Fruit fly (Drosophila melanogaster): Measurements from ENCODE around the gene Dhrs4.

Dhrs4 gene

DNA sequence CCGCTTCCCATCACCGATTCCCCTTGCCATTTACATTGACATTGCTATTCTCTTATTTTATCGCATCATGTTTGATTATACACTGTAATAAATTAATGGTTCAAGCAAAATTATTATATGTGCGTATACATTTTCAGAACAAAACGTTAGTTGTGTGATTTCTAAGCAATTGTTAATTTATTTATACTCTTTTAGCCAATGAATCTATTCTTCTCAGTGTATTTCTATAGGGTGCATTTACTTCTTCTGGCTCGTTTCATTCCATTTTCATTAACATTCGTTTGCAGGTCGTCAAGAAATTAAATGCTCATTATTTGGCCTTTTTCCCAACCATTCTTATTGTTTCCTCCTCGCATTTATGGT, 46.1 kb upstream of the Dhrs4 start (continued):
- peak; percentile 29 for TF ChIP-seq CG34406 (GFP tag; optimal IDR thresholded peaks at IDR 0.05)
- TF ChIP-seq esn (GFP tag; optimal IDR thresholded peaks at IDR 0.05) = no peak
- no peak for TF ChIP-seq Sox15 (GFP tag; optimal IDR thresholded peaks at IDR 0.05)
- TF ChIP-seq CG31627 (GFP tag; optimal IDR thresholded peaks at IDR 0.05) = peak; percentile 47
- TF ChIP-seq CG6276 (GFP tag; optimal IDR thresholded peaks at IDR 0.05) = peak; percentile 35
- TF ChIP-seq CG6808 (GFP tag; optimal IDR thresholded peaks at IDR 0.05) = no peak
- no peak for TF ChIP-seq CG8319 (GFP tag; optimal IDR thresholded peaks at IDR 0.05)
- peak; percentile 60 for TF ChIP-seq Hr4 (GFP tag; optimal IDR thresholded peaks at IDR 0.05)
- TF ChIP-seq Smox (GFP tag; optimal IDR thresholded peaks at IDR 0.05) = peak; percentile 15
- no peak for TF ChIP-seq Eip75B (GFP tag; optimal IDR thresholded peaks at IDR 0.05)
- no peak for TF ChIP-seq fd85E (GFP tag; optimal IDR thresholded peaks at IDR 0.05)
- TF ChIP-seq CG11902 (GFP tag; optimal IDR thresholded peaks at IDR 0.05) = peak; percentile 15
- TF ChIP-seq salr (GFP tag; optimal IDR thresholded peaks at IDR 0.05) = peak in 1 of 2 experiments; percentile 6
- TF ChIP-seq fkh (GFP tag; optimal IDR thresholded peaks at IDR 0.05) = no peak
- no peak for TF ChIP-seq spab (GFP tag; optimal IDR thresholded peaks at IDR 0.05)
- TF ChIP-seq ss (GFP tag; optimal IDR thresholded peaks at IDR 0.05) = no peak
- no peak for TF ChIP-seq CG16779 (tag; optimal IDR thresholded peaks at IDR 0.05)

dm6 chr3L:5186807-5187571, 45.5 kb upstream of the Dhrs4 start:
- peak; percentile 96 for TF ChIP-seq CG15336 (GFP tag; IDR thresholded peaks at IDR 0.05)
- TF ChIP-seq salr (GFP tag; optimal IDR thresholded peaks at IDR 0.05) = peak; percentile 81 to 82
- TF ChIP-seq lz (GFP tag; optimal IDR thresholded peaks at IDR 0.05) = peak; percentile 85
- peak; percentile 90 for TF ChIP-seq OdsH (GFP tag; optimal IDR thresholded peaks at IDR 0.05)
- peak; percentile 89 for TF ChIP-seq Eip75B (GFP tag; optimal IDR thresholded peaks at IDR 0.05)
- peak; percentile 91 for TF ChIP-seq dac (GFP tag; optimal IDR thresholded peaks at IDR 0.05)
- TF ChIP-seq CG6808 (GFP tag; optimal IDR thresholded peaks at IDR 0.05) = peak; percentile 73
- TF ChIP-seq CG6276 (GFP tag; optimal IDR thresholded peaks at IDR 0.05) = peak; percentile 92
- TF ChIP-seq net (GFP tag; optimal IDR thresholded peaks at IDR 0.05) = peak; percentile 86
- TF ChIP-seq dsx (GFP tag; optimal IDR thresholded peaks at IDR 0.05; ENCODE audit: poor library complexity, severe bottlenecking) = peak; percentile 83
- TF ChIP-seq CG11762 (GFP tag; optimal IDR thresholded peaks at IDR 0.05; ENCODE audit: insufficient read depth) = peak; percentile 81
- TF ChIP-seq Met (GFP tag; optimal IDR thresholded peaks at IDR 0.05) = peak; percentile 85
- TF ChIP-seq Gug (GFP tag; IDR thresholded peaks at IDR 0.05) = peak; percentile 93
- peak; percentile 95 for TF ChIP-seq Sox14 (GFP tag; optimal IDR thresholded peaks at IDR 0.05)
- peak; percentile 90 for TF ChIP-seq CG11294 (GFP tag; IDR thresholded peaks at IDR 0.05)
- peak; percentile 89 for TF ChIP-seq CG4318 (GFP tag; optimal IDR thresholded peaks at IDR 0.05)
- TF ChIP-seq acj6 (GFP tag; optimal IDR thresholded peaks at IDR 0.05) = peak; percentile 89
- no peak for TF ChIP-seq Blimp-1 (GFP tag; optimal IDR thresholded peaks at IDR 0.05)
- peak; percentile 86 for TF ChIP-seq topi (GFP tag; optimal IDR thresholded peaks at IDR 0.05)
- peak; percentile 95 for TF ChIP-seq Hr4 (GFP tag; optimal IDR thresholded peaks at IDR 0.05)
- peak; percentile 82 for TF ChIP-seq Lpt (GFP tag; optimal IDR thresholded peaks at IDR 0.05)
- peak; percentile 83 for TF ChIP-seq CG34406 (GFP tag; optimal IDR thresholded peaks at IDR 0.05)
- TF ChIP-seq fd85E (GFP tag; optimal IDR thresholded peaks at IDR 0.05) = peak; percentile 72
- TF ChIP-seq CG6792 (GFP tag; optimal IDR thresholded peaks at IDR 0.05) = peak; percentile 87
- peak; percentile 90 for TF ChIP-seq CG10631 (GFP tag; optimal IDR thresholded peaks at IDR 0.05)
- TF ChIP-seq CG8319 (GFP tag; optimal IDR thresholded peaks at IDR 0.05) = peak; percentile 80
- TF ChIP-seq spab (GFP tag; optimal IDR thresholded peaks at IDR 0.05) = peak; percentile 84
- peak; percentile 79 for TF ChIP-seq fkh (GFP tag; optimal IDR thresholded peaks at IDR 0.05)
- peak; percentile 85 for TF ChIP-seq CG16779 (tag; optimal IDR thresholded peaks at IDR 0.05)
- peak; percentile 62 for TF ChIP-seq CG6854 (GFP tag; optimal IDR thresholded peaks at IDR 0.05)
- TF ChIP-seq CG9139 (GFP tag; optimal IDR thresholded peaks at IDR 0.05) = peak; percentile 68
- TF ChIP-seq svp (GFP tag) = peak; percentile 92
- TF ChIP-seq CG3919 (GFP tag; optimal IDR thresholded peaks at IDR 0.05) = peak; percentile 92
- TF ChIP-seq cyc (GFP tag; optimal IDR thresholded peaks at IDR 0.05) = peak; percentile 77
- TF ChIP-seq ss (GFP tag; optimal IDR thresholded peaks at IDR 0.05) = peak; percentile 62 to 80
- TF ChIP-seq CG32006 (GFP tag; optimal IDR thresholded peaks at IDR 0.05) = peak; percentile 95
- TF ChIP-seq esn (GFP tag; optimal IDR thresholded peaks at IDR 0.05) = peak; percentile 86
- TF ChIP-seq Eip78C (GFP tag) = peak; percentile 96
- TF ChIP-seq Sox102F (GFP tag; optimal IDR thresholded peaks at IDR 0.05) = peak; percentile 78
- peak; percentile 92 for TF ChIP-seq Ets96B (tag; optimal IDR thresholded peaks at IDR 0.05)
- peak; percentile 62 for TF ChIP-seq CG11902 (GFP tag; optimal IDR thresholded peaks at IDR 0.05)
- TF ChIP-seq Eip93F (GFP tag; optimal IDR thresholded peaks at IDR 0.05) = no peak
- TF ChIP-seq Ets21C (GFP tag; optimal IDR thresholded peaks at IDR 0.05) = peak; percentile 74

Data from whole organism, prepupa.